Worm (Caenorhabditis elegans): ENCODE measurements around the gene pph-5.

Gene pph-5

DNA sequence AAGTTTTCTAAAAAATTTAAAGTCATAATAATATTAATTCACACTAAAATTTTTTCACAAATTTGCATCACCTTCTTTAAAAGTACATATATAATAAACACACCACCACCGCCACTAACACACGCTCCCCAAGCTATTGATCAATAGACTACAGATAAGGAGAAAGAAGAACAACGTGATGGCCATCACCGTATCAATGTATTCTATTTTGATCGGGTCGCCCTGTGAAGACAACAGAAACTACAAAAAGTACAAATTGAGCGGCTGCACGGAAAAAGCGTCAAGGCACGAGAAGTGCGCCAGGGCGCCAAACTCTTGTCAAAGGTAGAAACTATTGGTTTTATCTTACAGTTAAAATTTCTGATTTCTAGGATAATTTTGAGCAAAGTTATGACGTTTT is 22.0 kb downstream of the pph-5 start:
- TF ChIP-seq ztf-29 (GFP tag; IDR thresholded peaks at IDR 0.05) (no peak), T22C8.4 (GFP tag; IDR thresholded peaks at IDR 0.05) (no peak), ref-1 (GFP tag; conservative IDR thresholded peaks at IDR 0.05) (no peak), tab-1 (GFP tag; IDR thresholded peaks at IDR 0.05) (no peak), ztf-23 (GFP tag; IDR thresholded peaks at IDR 0.05) (no peak), flt-1 (GFP tag; IDR thresholded peaks at IDR 0.05) (no peak), med-1 (GFP tag; optimal IDR thresholded peaks at IDR 0.05; ENCODE audit: insufficient read depth) (no peak), klf-2 (GFP tag; conservative IDR thresholded peaks at IDR 0.05) (no peak), cog-1 (tag; optimal IDR thresholded peaks at IDR 0.05) (no peak)

DNA sequence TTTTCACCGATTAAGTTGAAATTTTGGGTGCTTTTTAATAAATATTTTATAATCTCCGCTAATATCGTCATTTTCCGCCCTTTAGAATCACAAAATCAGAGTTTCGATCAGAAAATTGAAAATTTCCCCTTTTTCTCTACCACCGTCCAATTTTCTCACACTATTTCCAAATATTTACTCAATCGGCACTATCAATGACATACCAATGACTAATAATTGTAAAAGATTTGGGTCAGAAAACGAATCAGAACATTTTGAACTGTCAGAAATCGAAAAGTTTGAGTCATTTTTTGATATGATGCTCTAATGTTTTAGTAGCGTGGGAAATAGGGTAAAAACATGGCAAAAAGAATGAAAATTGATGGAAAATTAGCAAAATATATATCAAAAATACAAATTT is 26.8 kb downstream of the pph-5 start, which contains the start of gene srr-2:
Gene srr-2, minus strand, starts transcription at position 73 of the 400 bp plus-strand sequence.
- TF ChIP-seq ztf-23 (GFP tag; IDR thresholded peaks at IDR 0.05) (no peak), ztf-29 (GFP tag; IDR thresholded peaks at IDR 0.05) (no peak), ref-1 (GFP tag; conservative IDR thresholded peaks at IDR 0.05) (no peak), tab-1 (GFP tag; IDR thresholded peaks at IDR 0.05) (no peak), med-1 (GFP tag; optimal IDR thresholded peaks at IDR 0.05; ENCODE audit: insufficient read depth) (no peak)

DNA sequence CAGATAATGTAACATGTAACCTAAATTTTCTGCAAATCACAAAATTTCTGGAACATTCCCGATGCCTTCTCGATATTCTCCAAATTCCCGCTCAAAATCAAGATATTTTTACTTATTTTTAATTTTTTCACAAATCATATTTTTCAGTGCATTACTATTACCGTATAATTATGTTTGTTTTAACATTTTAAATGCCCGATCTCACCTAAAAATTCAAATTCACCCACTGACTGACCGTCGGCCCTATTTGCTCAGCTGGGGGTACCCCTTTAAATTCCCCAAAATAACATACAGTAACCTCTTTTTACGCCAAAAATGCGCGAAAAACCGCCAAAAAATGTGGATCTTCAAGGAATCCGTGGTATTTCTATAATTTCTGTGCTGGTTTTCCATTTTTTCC is 27.3 kb downstream of the pph-5 start, which contains the start of gene oac-49:
Gene oac-49, plus strand, starts transcription at position 301 of the 400 bp plus-strand sequence.
- no peak for TF ChIP-seq med-1 (GFP tag; optimal IDR thresholded peaks at IDR 0.05; ENCODE audit: insufficient read depth)
- TF ChIP-seq flt-1 (GFP tag; IDR thresholded peaks at IDR 0.05): no peak
- no peak for TF ChIP-seq T22C8.4 (GFP tag; IDR thresholded peaks at IDR 0.05)
- TF ChIP-seq cog-1 (tag; optimal IDR thresholded peaks at IDR 0.05): no peak
- no peak for TF ChIP-seq ztf-29 (GFP tag; IDR thresholded peaks at IDR 0.05)

DNA sequence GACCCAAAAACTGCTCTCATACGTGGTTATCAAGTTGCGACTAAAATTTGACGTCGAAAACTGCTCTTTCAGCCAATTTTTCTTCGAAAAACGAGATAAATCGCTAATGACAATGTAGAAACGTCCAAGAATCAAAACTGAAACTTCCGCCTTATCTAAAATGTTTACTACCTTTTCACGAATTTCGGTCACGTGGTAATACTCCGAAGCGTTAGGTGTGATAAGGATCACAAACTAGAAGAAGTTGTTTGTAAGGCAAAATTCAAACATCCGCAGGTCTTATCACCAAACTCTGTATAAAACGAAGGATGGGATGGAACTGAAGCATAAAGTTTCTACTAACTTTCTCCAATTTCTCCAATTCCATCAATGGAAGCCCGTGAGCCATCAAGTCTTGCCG is 40.1 kb downstream of the pph-5 start, which contains the start of gene sqst-3:
Gene sqst-3, plus strand, starts transcription at position 370 of the 400 bp plus-strand sequence.
- TF ChIP-seq ztf-29 (GFP tag; IDR thresholded peaks at IDR 0.05) (no peak), ztf-23 (GFP tag; IDR thresholded peaks at IDR 0.05) (no peak), med-1 (GFP tag; optimal IDR thresholded peaks at IDR 0.05; ENCODE audit: insufficient read depth) (no peak), flt-1 (GFP tag; IDR thresholded peaks at IDR 0.05) (no peak), tab-1 (GFP tag; IDR thresholded peaks at IDR 0.05) (no peak), ref-1 (GFP tag; conservative IDR thresholded peaks at IDR 0.05) (no peak), T22C8.4 (GFP tag; IDR thresholded peaks at IDR 0.05) (no peak), klf-2 (GFP tag; conservative IDR thresholded peaks at IDR 0.05) (no peak), cog-1 (tag; optimal IDR thresholded peaks at IDR 0.05) (no peak)

DNA sequence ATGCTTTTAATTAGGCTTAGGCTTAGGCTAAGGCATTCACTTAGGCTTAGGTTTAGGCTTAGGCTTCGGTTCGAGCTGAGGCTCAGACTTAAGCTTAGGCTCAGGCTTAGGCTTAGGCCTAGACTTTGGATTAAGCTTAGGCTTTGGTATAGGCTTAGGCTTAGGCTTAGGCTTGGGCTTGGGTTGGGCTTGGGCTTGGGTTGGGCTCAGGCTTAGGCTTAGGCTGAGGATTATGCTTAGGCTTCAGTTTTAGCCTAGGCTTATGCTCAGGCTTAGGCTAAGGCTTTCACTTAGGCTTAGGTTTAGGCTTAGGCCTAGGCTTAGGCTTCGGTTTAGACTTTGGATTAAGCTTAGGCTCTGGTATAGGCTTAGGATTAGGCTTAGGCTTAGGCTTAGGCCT is 40.8 kb downstream of the pph-5 start:
- TF ChIP-seq tab-1 (GFP tag; IDR thresholded peaks at IDR 0.05) (peak; percentile 58; the same call in 1 of the 2 replicates), ztf-29 (GFP tag; IDR thresholded peaks at IDR 0.05) (no peak), ztf-23 (GFP tag; IDR thresholded peaks at IDR 0.05) (0 out of 2 replicates have a peak, but pooled peaks have one; percentile 13)

DNA sequence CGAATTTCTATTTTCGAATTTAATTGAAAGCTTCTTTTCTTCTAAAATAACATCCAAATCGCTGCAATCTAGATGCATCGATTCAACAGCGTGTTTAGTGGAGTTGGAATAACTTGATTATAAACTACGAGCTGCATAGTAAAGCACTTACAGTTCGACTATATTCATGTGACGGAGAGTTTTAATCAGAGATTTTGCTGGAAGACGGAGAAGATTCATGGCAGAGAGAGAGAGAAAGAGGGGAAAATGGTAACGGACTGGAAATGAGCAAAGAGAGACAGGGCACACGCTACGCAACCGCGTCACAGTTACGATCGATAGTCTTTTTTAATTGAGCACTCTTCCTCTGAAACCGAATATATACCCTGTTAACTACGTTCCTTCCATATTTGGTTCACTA is 43.1 kb downstream of the pph-5 start, which contains the start of gene fbxb-116:
Gene fbxb-116, plus strand, starts transcription at position 301 of the 400 bp plus-strand sequence.
- TF ChIP-seq ztf-29 (GFP tag; IDR thresholded peaks at IDR 0.05) (no peak), cog-1 (tag; optimal IDR thresholded peaks at IDR 0.05) (no peak), T22C8.4 (GFP tag; IDR thresholded peaks at IDR 0.05) (no peak), ref-1 (GFP tag; conservative IDR thresholded peaks at IDR 0.05) (no peak), klf-2 (GFP tag; conservative IDR thresholded peaks at IDR 0.05) (no peak), med-1 (GFP tag; optimal IDR thresholded peaks at IDR 0.05; ENCODE audit: insufficient read depth) (no peak), tab-1 (GFP tag; IDR thresholded peaks at IDR 0.05) (no peak), ztf-23 (GFP tag; IDR thresholded peaks at IDR 0.05) (no peak), flt-1 (GFP tag; IDR thresholded peaks at IDR 0.05) (no peak)

DNA sequence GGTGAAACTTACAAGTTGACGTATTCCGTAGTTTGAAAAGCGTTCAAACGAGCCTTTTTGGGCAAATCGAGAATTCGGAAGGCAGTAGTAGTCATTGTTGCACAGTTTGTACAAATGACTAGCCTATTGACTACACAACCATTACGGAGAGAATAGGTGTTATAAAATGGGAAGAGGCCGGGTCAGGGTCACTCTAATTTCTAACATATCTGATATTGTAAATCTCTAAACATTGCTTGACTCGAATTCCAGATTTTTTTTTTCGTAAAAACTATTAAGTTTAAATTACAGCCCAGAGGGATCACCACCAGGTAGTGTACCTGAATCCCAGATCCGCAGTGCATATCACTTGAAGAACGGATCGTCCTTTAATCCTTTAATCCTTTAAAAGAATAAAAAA is 46.9 kb downstream of the pph-5 start, which contains the start of gene fbxb-2:
Gene fbxb-2, minus strand, starts transcription at position 101 of the 400 bp plus-strand sequence.
- TF ChIP-seq ref-1 (GFP tag; conservative IDR thresholded peaks at IDR 0.05): no peak
- TF ChIP-seq med-1 (GFP tag; optimal IDR thresholded peaks at IDR 0.05; ENCODE audit: insufficient read depth): no peak
- no peak for TF ChIP-seq cog-1 (tag; optimal IDR thresholded peaks at IDR 0.05)
- TF ChIP-seq tab-1 (GFP tag; IDR thresholded peaks at IDR 0.05): no peak
- TF ChIP-seq klf-2 (GFP tag; conservative IDR thresholded peaks at IDR 0.05): no peak
- no peak for TF ChIP-seq flt-1 (GFP tag; IDR thresholded peaks at IDR 0.05)
- TF ChIP-seq ztf-29 (GFP tag; IDR thresholded peaks at IDR 0.05): no peak
- no peak for TF ChIP-seq T22C8.4 (GFP tag; IDR thresholded peaks at IDR 0.05)
- no peak for TF ChIP-seq ztf-23 (GFP tag; IDR thresholded peaks at IDR 0.05)

DNA sequence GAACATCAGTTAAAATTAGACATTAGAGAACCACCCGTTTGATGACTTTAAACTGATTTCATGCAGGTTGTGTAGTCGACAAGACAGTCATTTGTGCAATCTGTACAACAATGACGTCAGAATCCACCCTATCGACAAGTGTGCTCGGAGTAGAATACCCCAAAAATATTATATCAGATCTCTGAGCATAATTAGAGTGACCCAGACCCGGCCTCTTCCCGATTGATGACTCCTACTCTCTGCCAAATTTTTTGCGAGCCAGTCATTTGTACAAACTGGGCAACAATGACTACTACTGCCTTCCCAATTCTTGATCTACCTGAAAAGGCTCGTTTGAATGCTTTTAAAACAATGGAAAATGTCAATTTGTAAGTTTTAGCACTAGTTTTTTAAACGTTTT is 49.8 kb downstream of the pph-5 start, which contains the start of the genes fbxb-115 and fbxb-1:
Gene fbxb-115, minus strand, starts transcription at position 101 of the 400 bp plus-strand sequence.
Gene fbxb-1, plus strand, starts transcription at position 226 of the 400 bp plus-strand sequence.
- no peak for TF ChIP-seq ztf-23 (GFP tag; IDR thresholded peaks at IDR 0.05)
